Fruit fly (Drosophila melanogaster) whole organism, wandering third instar larva: Measurements from ENCODE around the gene dpr19.

Experiments
- Abd-B ChIP-seq: fragments of >200 bp; optimal IDR thresholded peaks from 2 replicates; lab custom pipeline; 2017; ENCODE audit warnings: missing biosample characterization, missing genetic modification characterization
- CG32264 ChIP-seq: fragments of 200-800 bp; sonication (Bioruptor generic); optimal IDR thresholded peaks from 2 replicates; lab custom pipeline; 2016; ENCODE audit warnings: missing biosample characterization, missing genetic modification characterization
- CG9705 ChIP-seq: fragments of 200-800 bp; sonication (Bioruptor generic); optimal IDR thresholded peaks from 2 replicates; lab custom pipeline; 2018; ENCODE audit warnings: missing biosample characterization, mild to moderate bottlenecking, missing genetic modification characterization
- CrebA ChIP-seq: fragments of 200-800 bp; sonication (Bioruptor generic); optimal IDR thresholded peaks from 2 replicates; lab custom pipeline; 2016; ENCODE audit warnings: missing biosample characterization, mild to moderate bottlenecking, missing genetic modification characterization, borderline replicate concordance
- Dfd ChIP-seq: fragments of >200 bp; optimal IDR thresholded peaks from 2 replicates; lab custom pipeline; 2017; ENCODE audit warnings: missing biosample characterization, missing genetic modification characterization
- Dif ChIP-seq: fragments of 200-275, 200-300 bp; sonication (Bioruptor generic); optimal IDR thresholded peaks from 2 replicates; lab custom pipeline; 2018; ENCODE audit warnings: missing biosample characterization, missing genetic modification characterization; ENCODE audit not compliant: partially characterized antibody
- GATAd ChIP-seq: sonication (Bioruptor generic); optimal IDR thresholded peaks from 2 replicates; lab custom pipeline; 2016; ENCODE audit warnings: missing biosample characterization, missing genetic modification characterization
- HLH106 ChIP-seq: fragments of 200-800 bp; optimal IDR thresholded peaks from 3 replicates; lab custom pipeline; 2019; ENCODE audit warnings: missing biosample characterization, mild to moderate bottlenecking, missing genetic modification characterization, moderate library complexity
- Hnf4 ChIP-seq: fragments of 200-800 bp; sonication (Bioruptor generic); optimal IDR thresholded peaks from 2 replicates; lab custom pipeline; 2016; ENCODE audit warnings: missing biosample characterization, mild to moderate bottlenecking, missing genetic modification characterization
- Hr78 ChIP-seq: fragments of >200 bp; optimal IDR thresholded peaks from 2 replicates; lab custom pipeline; 2017; ENCODE audit warnings: missing biosample characterization, missing genetic modification characterization
- Hr83 ChIP-seq: fragments of 200-300 bp; sonication (Bioruptor generic); optimal IDR thresholded peaks from 2 replicates; lab custom pipeline; 2016; ENCODE audit warnings: missing biosample characterization, mild to moderate bottlenecking, missing genetic modification characterization, moderate library complexity; ENCODE audit not compliant: poor library complexity, severe bottlenecking
- Jra ChIP-seq: sonication (Bioruptor generic); optimal IDR thresholded peaks from 2 replicates; lab custom pipeline; 2016; ENCODE audit warnings: missing biosample characterization, missing genetic modification characterization
- Mio ChIP-seq: sonication (Bioruptor generic); optimal IDR thresholded peaks from 2 replicates; lab custom pipeline; 2016; ENCODE audit warnings: missing biosample characterization, missing genetic modification characterization
- Myc ChIP-seq: fragments of >200 bp; optimal IDR thresholded peaks from 2 replicates; lab custom pipeline; 2017
- N ChIP-seq: fragments of >200 bp; optimal IDR thresholded peaks from 2 replicates; lab custom pipeline; 2018; ENCODE audit warnings: missing biosample characterization, missing external identifiers, missing genetic modification characterization
- OdsH ChIP-seq: fragments of 200-800 bp; sonication (Bioruptor generic); optimal IDR thresholded peaks from 2 replicates; lab custom pipeline; 2016; ENCODE audit warnings: missing biosample characterization, mild to moderate bottlenecking, missing genetic modification characterization
- Rel ChIP-seq, 2 experiments: fragments of 200-800 bp; sonication (Bioruptor generic) in 1 of 2; optimal IDR thresholded peaks; 2 replicates in 1 of 2; 3 replicates in 1 of 2; lab custom pipeline; 2016 to 2019; ENCODE audit warnings: mild to moderate bottlenecking in 2 of 2, missing biosample characterization in 2 of 2, missing genetic modification characterization in 2 of 2, moderate library complexity in 1 of 2
- Sp1 ChIP-seq: fragments of 200-800 bp; sonication (Bioruptor generic); optimal IDR thresholded peaks from 3 replicates; lab custom pipeline; 2019; ENCODE audit warnings: missing biosample characterization, mild to moderate bottlenecking, missing genetic modification characterization, moderate library complexity
- Vsx2 ChIP-seq: fragments of 200-300, 225-300 bp; sonication (Bioruptor generic); optimal IDR thresholded peaks from 2 replicates; lab custom pipeline; 2018; ENCODE audit warnings: missing biosample characterization, missing genetic modification characterization; ENCODE audit not compliant: partially characterized antibody
- br ChIP-seq: fragments of 200-800 bp; sonication (Bioruptor generic); optimal IDR thresholded peaks from 2 replicates; lab custom pipeline; 2016; ENCODE audit warnings: missing biosample characterization, missing genetic modification characterization
- brk ChIP-seq: fragments of 200-800 bp; sonication (Bioruptor generic); optimal IDR thresholded peaks from 2 replicates; lab custom pipeline; 2016; ENCODE audit warnings: missing biosample characterization, mild to moderate bottlenecking, missing genetic modification characterization
- dl ChIP-seq, 2 experiments: fragments of 175-275, 200-275 bp in 1 of 2; fragments of 200-275 bp in 1 of 2; sonication (Bioruptor generic); optimal IDR thresholded peaks; lab custom pipeline; 2018; ENCODE audit warnings: mild to moderate bottlenecking in 2 of 2, missing biosample characterization in 2 of 2, missing genetic modification characterization in 2 of 2, moderate library complexity in 2 of 2; ENCODE audit not compliant: partially characterized antibody in 2 of 2, insufficient read depth in 1 of 2
- dmrt93B ChIP-seq: fragments of 200-800 bp; sonication (Bioruptor generic); optimal IDR thresholded peaks from 2 replicates; lab custom pipeline; 2018; ENCODE audit warnings: missing biosample characterization, mild to moderate bottlenecking, missing genetic modification characterization
- dsf ChIP-seq: sonication (Bioruptor generic); optimal IDR thresholded peaks from 2 replicates; lab custom pipeline; 2016; ENCODE audit warnings: missing biosample characterization, missing genetic modification characterization, borderline replicate concordance
- ey ChIP-seq: fragments of 200-800 bp; sonication (Bioruptor generic); optimal IDR thresholded peaks from 2 replicates; lab custom pipeline; 2016; ENCODE audit warnings: missing biosample characterization, missing genetic modification characterization
- foxo ChIP-seq, 2 experiments: fragments of 200-800 bp; sonication (Bioruptor generic); optimal IDR thresholded peaks; 2 replicates in 1 of 2; 3 replicates in 1 of 2; lab custom pipeline; 2016 to 2017; ENCODE audit warnings: missing biosample characterization in 2 of 2, missing genetic modification characterization in 2 of 2
- fru ChIP-seq: fragments of 200-800 bp; sonication (Bioruptor generic); optimal IDR thresholded peaks from 3 replicates; lab custom pipeline; 2016; ENCODE audit warnings: missing biosample characterization, mild to moderate bottlenecking, missing genetic modification characterization
- h ChIP-seq: fragments of 200-800 bp; sonication (Bioruptor generic); optimal IDR thresholded peaks from 3 replicates; lab custom pipeline; 2016; ENCODE audit warnings: missing biosample characterization, mild to moderate bottlenecking, missing genetic modification characterization
- jim ChIP-seq: fragments of 175-275, 200-325 bp; sonication (Bioruptor generic); optimal IDR thresholded peaks from 2 replicates; lab custom pipeline; 2016; ENCODE audit warnings: missing biosample characterization, mild to moderate bottlenecking, missing genetic modification characterization
- lola ChIP-seq: fragments of >200 bp; optimal IDR thresholded peaks from 2 replicates; lab custom pipeline; 2017; ENCODE audit warnings: missing biosample characterization, missing genetic modification characterization
- pan ChIP-seq: fragments of >200 bp; optimal IDR thresholded peaks from 2 replicates; lab custom pipeline; 2017
- psq ChIP-seq: fragments of 200-800 bp; sonication (Bioruptor generic); optimal IDR thresholded peaks from 3 replicates; lab custom pipeline; 2017; ENCODE audit warnings: missing biosample characterization, mild to moderate bottlenecking, missing genetic modification characterization, moderate library complexity
- rgr ChIP-seq: fragments of 200-800 bp; sonication (Bioruptor generic); optimal IDR thresholded peaks from 3 replicates; lab custom pipeline; 2016; ENCODE audit warnings: missing biosample characterization, mild to moderate bottlenecking, missing genetic modification characterization
- sage ChIP-seq: fragments of 200-800 bp; sonication (Bioruptor generic); optimal IDR thresholded peaks from 2 replicates; lab custom pipeline; 2016; ENCODE audit warnings: missing biosample characterization, mild to moderate bottlenecking, missing genetic modification characterization
- sv ChIP-seq: fragments of 200-800 bp; sonication (Bioruptor generic); optimal IDR thresholded peaks from 3 replicates; lab custom pipeline; 2016; ENCODE audit warnings: missing biosample characterization, missing genetic modification characterization
- tai ChIP-seq: sonication (Bioruptor generic); optimal IDR thresholded peaks from 2 replicates; lab custom pipeline; 2016; ENCODE audit warnings: missing biosample characterization, missing genetic modification characterization
- usp ChIP-seq: fragments of >200 bp; optimal IDR thresholded peaks from 2 replicates; lab custom pipeline; 2017; ENCODE audit warnings: missing biosample characterization, missing genetic modification characterization
- woc ChIP-seq: sonication (Bioruptor generic); optimal IDR thresholded peaks from 2 replicates; lab custom pipeline; 2016; ENCODE audit warnings: missing biosample characterization, mild to moderate bottlenecking, missing genetic modification characterization

Gene dpr19

dm6 chr2L:10334213-10334612, 41.8 kb upstream of the dpr19 start:
- no peak for TF ChIP-seq usp
- no peak for TF ChIP-seq sv

DNA sequence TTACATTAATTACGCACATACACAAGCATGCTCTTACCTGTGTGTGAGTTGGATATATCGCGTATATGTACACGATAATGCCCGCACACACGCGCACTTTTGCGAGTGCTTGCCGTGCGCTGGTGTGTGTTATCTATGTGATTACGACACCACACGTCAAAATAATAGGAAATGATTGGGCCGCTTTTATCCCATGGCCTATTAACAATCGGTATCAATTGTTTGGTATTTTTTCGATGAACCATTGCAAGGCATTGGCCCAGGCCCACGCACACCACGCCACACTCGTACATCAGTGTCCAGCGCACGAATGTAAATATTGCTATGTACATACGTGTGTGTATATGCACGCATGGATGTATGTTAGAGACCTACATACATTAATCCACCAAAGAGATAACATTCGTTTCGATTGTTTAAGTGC, 41.1 kb upstream of the dpr19 start:
- TF ChIP-seq dl (GFP tag; optimal IDR thresholded peaks at IDR 0.05; lab: Kevin White, UChicago; ENCODE audit: insufficient read depth in 1 of 2, partially characterized antibody in 2 of 2) (no peak), pan (lab: Kevin White, UChicago) (no peak), Dfd (GFP tag; lab: Kevin White, UChicago) (no peak), fru (peak; percentile 57), psq (peak; percentile 29), jim (GFP tag; lab: Kevin White, UChicago) (no peak), usp (no peak), Vsx2 (GFP tag; lab: Kevin White, UChicago) (no peak), CG9705 (no peak), Rel (GFP tag; optimal IDR thresholded peaks at IDR 0.05; lab: Kevin White, UChicago) (peak; percentile 80), Rel (tag; optimal IDR thresholded peaks at IDR 0.05; lab: Kevin White, UChicago) (peak; percentile 58), tai (GFP tag; lab: Kevin White, UChicago) (no peak), Dif (GFP tag; lab: Kevin White, UChicago) (no peak), woc (GFP tag; lab: Kevin White, UChicago) (peak; percentile 55), sv (peak; percentile 11), ey (GFP tag; lab: Kevin White, UChicago) (peak; percentile 58), GATAd (no peak), foxo (GFP tag; optimal IDR thresholded peaks at IDR 0.05; lab: Kevin White, UChicago) (peak in 1 of 2 experiments; percentile 16), Jra (GFP tag; lab: Kevin White, UChicago) (peak; percentile 39), dsf (GFP tag; lab: Kevin White, UChicago) (no peak), N (GFP tag; lab: Kevin White, UChicago) (peak; percentile 72), Sp1 (GFP tag; lab: Kevin White, UChicago) (peak; percentile 56), lola (no peak), Abd-B (GFP tag; lab: Kevin White, UChicago) (no peak), sage (GFP tag; lab: Kevin White, UChicago) (peak; percentile 47), brk (GFP tag; lab: Kevin White, UChicago) (peak; percentile 57), h (GFP tag; lab: Kevin White, UChicago) (peak; percentile 78), br (peak; percentile 64), HLH106 (peak; percentile 33), Hr78 (GFP tag; lab: Kevin White, UChicago) (no peak), CG32264 (GFP tag; lab: Kevin White, UChicago) (no peak), OdsH (GFP tag; lab: Kevin White, UChicago) (peak; percentile 56), Mio (GFP tag; lab: Kevin White, UChicago) (no peak), Hnf4 (GFP tag; lab: Kevin White, UChicago) (peak; percentile 57), dmrt93B (GFP tag; lab: Kevin White, UChicago) (no peak), rgr (peak; percentile 58), Hr83 (GFP tag; lab: Kevin White, UChicago) (peak; percentile 13), Myc (lab: Kevin White, UChicago) (no peak), CrebA (GFP tag; lab: Kevin White, UChicago) (no peak)

dm6 chr2L:10339212-10339721, 36.7 kb upstream of the dpr19 start, which contains the start of gene SamDC:
Gene SamDC, plus strand, starts transcription at chr2L:10339457.
- TF ChIP-seq pan (lab: Kevin White, UChicago): no peak
- TF ChIP-seq rgr: peak; percentile 48
- peak; percentile 4 for TF ChIP-seq sv
- TF ChIP-seq Sp1 (GFP tag; lab: Kevin White, UChicago): peak; percentile 19
- TF ChIP-seq HLH106: peak; percentile 20
- TF ChIP-seq foxo (GFP tag; optimal IDR thresholded peaks at IDR 0.05; lab: Kevin White, UChicago): peak in 1 of 2 experiments; percentile 57
- peak; percentile 24 for TF ChIP-seq OdsH (GFP tag; lab: Kevin White, UChicago)
- no peak for TF ChIP-seq Rel (GFP tag; optimal IDR thresholded peaks at IDR 0.05; lab: Kevin White, UChicago)
- peak; percentile 19 for TF ChIP-seq Rel (tag; optimal IDR thresholded peaks at IDR 0.05; lab: Kevin White, UChicago)
- TF ChIP-seq woc (GFP tag; lab: Kevin White, UChicago): peak; percentile 76
- no peak for TF ChIP-seq psq
- TF ChIP-seq sage (GFP tag; lab: Kevin White, UChicago): peak; percentile 30
- TF ChIP-seq N (GFP tag; lab: Kevin White, UChicago): peak; percentile 97
- TF ChIP-seq Hr78 (GFP tag; lab: Kevin White, UChicago): peak; percentile 78
- peak; percentile 71 for TF ChIP-seq Hr83 (GFP tag; lab: Kevin White, UChicago)
- peak; percentile 46 for TF ChIP-seq h (GFP tag; lab: Kevin White, UChicago)
- TF ChIP-seq tai (GFP tag; lab: Kevin White, UChicago): no peak
- no peak for TF ChIP-seq GATAd
- no peak for TF ChIP-seq Vsx2 (GFP tag; lab: Kevin White, UChicago)
- no peak for TF ChIP-seq dmrt93B (GFP tag; lab: Kevin White, UChicago)
- no peak for TF ChIP-seq jim (GFP tag; lab: Kevin White, UChicago)
- peak; percentile 28 for TF ChIP-seq Hnf4 (GFP tag; lab: Kevin White, UChicago)
